Worm (Caenorhabditis elegans): ENCODE measurements around the gene F52H2.3.

- TF ChIP-seq tra-4 (tag; optimal IDR thresholded peaks at IDR 0.05) (no peak), ama-1 (optimal IDR thresholded peaks at IDR 0.05) (no peak)
These were observed 20.4 kb downstream of the F52H2.3 start for ce11 chrX:2520461-2520860.
